Worm (Caenorhabditis elegans) whole organism, midembryonic: ENCODE results near the gene nfu-1.

Source experiments
- T22C8.4 ChIP-seq: fragments of 200-800 bp; sonication (Bioruptor generic); IDR thresholded peaks from 2 replicates; pipeline ENCODE4 v1.3.6; 2022; ENCODE audit warnings: missing genetic modification characterization, missing compliant biosample characterization
- flt-1 ChIP-seq: fragments of 200-800 bp; sonication (Bioruptor generic); IDR thresholded peaks from 2 replicates; pipeline ENCODE4 v1.3.6; 2022; ENCODE audit warnings: missing genetic modification characterization, missing compliant biosample characterization
- klf-2 ChIP-seq: fragments of 200-800 bp; sonication (Bioruptor generic); conservative IDR thresholded peaks from 2 replicates; pipeline ENCODE4 v1.3.6; 2022; ENCODE audit warnings: missing genetic modification reagents, missing genetic modification characterization, missing compliant biosample characterization
- ref-1 ChIP-seq: fragments of 200-800 bp; sonication (Bioruptor generic); conservative IDR thresholded peaks from 2 replicates; pipeline ENCODE4 v1.3.6; 2022; ENCODE audit warnings: missing genetic modification reagents, missing genetic modification characterization, missing compliant biosample characterization
- ztf-29 ChIP-seq: fragments of 200-800 bp; sonication (Bioruptor generic); IDR thresholded peaks from 2 replicates; pipeline ENCODE4 v1.3.6; 2022; ENCODE audit warnings: missing genetic modification reagents, missing genetic modification characterization, missing compliant biosample characterization

DNA sequence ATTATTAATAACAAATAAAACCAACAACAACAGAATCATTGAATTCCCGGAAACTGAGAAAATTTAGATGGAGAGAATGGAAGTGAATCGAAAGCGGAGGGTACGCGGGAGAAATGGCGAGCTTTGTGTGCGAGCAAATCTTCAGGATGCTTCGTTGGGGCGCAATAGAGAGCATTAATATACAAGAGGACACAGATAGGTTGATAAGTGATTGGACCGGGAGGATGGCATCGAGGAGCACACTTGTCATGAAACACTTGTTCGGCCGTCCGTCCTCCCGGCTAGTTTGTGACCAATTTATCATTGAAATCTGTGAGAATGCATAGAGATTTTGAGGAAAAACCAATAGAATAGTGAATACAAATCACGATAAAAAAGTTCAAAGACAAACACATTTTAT is 35.0 kb downstream of the nfu-1 start:
- TF ChIP-seq T22C8.4 (GFP tag; lab: Robert Waterston, UW) (no peak), ref-1 (no peak), klf-2 (GFP tag; lab: Robert Waterston, UW) (no peak), flt-1 (no peak), ztf-29 (GFP tag; lab: Robert Waterston, UW) (no peak)
